Worm (Caenorhabditis elegans) whole organism, early embryonic: Measurements from ENCODE around the gene srt-74.

Experiments
- B0310.2 ChIP-seq: sonication (generic microtip); optimal IDR thresholded peaks from 2 replicates; lab custom pipeline; 2016; ENCODE audit warnings: mild to moderate bottlenecking, missing genetic modification characterization, missing compliant biosample characterization
- F13C5.2 ChIP-seq: sonication (generic microtip); optimal IDR thresholded peaks from 2 replicates; lab custom pipeline; 2017; ENCODE audit warnings: mild to moderate bottlenecking, missing genetic modification characterization, inconsistent platforms, missing compliant biosample characterization
- aly-1 ChIP-seq: sonication (generic microtip); optimal IDR thresholded peaks from 2 replicates; lab custom pipeline; 2016; ENCODE audit warnings: missing genetic modification characterization, missing compliant biosample characterization
- ama-1 ChIP-seq: fragments of 150-350 bp; optimal IDR thresholded peaks from 2 replicates; lab custom pipeline; 2014
- ceh-36 ChIP-seq: sonication (generic microtip); optimal IDR thresholded peaks from 2 replicates; lab custom pipeline; 2016; ENCODE audit warnings: missing genetic modification characterization, inconsistent platforms, missing compliant biosample characterization
- ets-7 ChIP-seq: sonication (generic microtip); optimal IDR thresholded peaks from 2 replicates; lab custom pipeline; 2016; ENCODE audit warnings: missing genotype, missing genetic modification characterization, missing compliant biosample characterization
- hmbx-1 ChIP-seq: sonication (generic microtip); optimal IDR thresholded peaks from 2 replicates; lab custom pipeline; 2016; ENCODE audit warnings: mild to moderate bottlenecking, missing genetic modification characterization, missing compliant biosample characterization
- hmg-4 ChIP-seq: fragments of 200-800 bp; sonication (Bioruptor generic); optimal IDR thresholded peaks from 2 replicates; lab custom pipeline; 2018; ENCODE audit warnings: mild to moderate bottlenecking, missing genetic modification characterization, missing compliant biosample characterization
- hnd-1 ChIP-seq: sonication (generic microtip); optimal IDR thresholded peaks from 2 replicates; lab custom pipeline; 2016; ENCODE audit warnings: missing genetic modification characterization, missing compliant biosample characterization
- pes-1 ChIP-seq: fragments of 200-800 bp; sonication (Bioruptor generic); IDR thresholded peaks from 2 replicates; pipeline ENCODE4 v1.3.6; 2022; ENCODE audit warnings: missing genetic modification reagents, missing genetic modification characterization, missing compliant biosample characterization
- scrt-1 ChIP-seq: fragments of 200-800 bp; sonication (Bioruptor generic); IDR thresholded peaks from 2 replicates; pipeline ENCODE4 v1.3.6; 2022; ENCODE audit warnings: missing genetic modification characterization, missing compliant biosample characterization
- sea-1 ChIP-seq: fragments of 200-800 bp; sonication (Bioruptor generic); conservative IDR thresholded peaks from 2 replicates; pipeline ENCODE4 v1.3.6; 2022; ENCODE audit warnings: missing genetic modification characterization, missing compliant biosample characterization
- tbx-11 ChIP-seq: fragments of 200-800 bp; sonication (Bioruptor generic); IDR thresholded peaks from 2 replicates; pipeline ENCODE4 v1.3.6; 2022; ENCODE audit warnings: missing genetic modification characterization, missing compliant biosample characterization
- tra-4 ChIP-seq: sonication (generic microtip); optimal IDR thresholded peaks from 2 replicates; lab custom pipeline; 2017; ENCODE audit warnings: missing genetic modification characterization, missing compliant biosample characterization

- TF ChIP-seq aly-1 (tag; lab: Kevin White, UChicago) (no peak), ama-1 (no peak), hmbx-1 (tag; lab: Kevin White, UChicago) (no peak), ets-7 (tag; lab: Kevin White, UChicago) (no peak), B0310.2 (tag; lab: Kevin White, UChicago) (no peak), hnd-1 (tag; lab: Kevin White, UChicago) (no peak), ceh-36 (no peak), pes-1 (GFP tag; lab: Robert Waterston, UW) (no peak), tra-4 (no peak), hmg-4 (GFP tag; lab: Kevin White, UChicago) (no peak), F13C5.2 (tag; lab: Kevin White, UChicago) (no peak), scrt-1 (GFP tag; lab: Robert Waterston, UW) (no peak), tbx-11 (GFP tag; lab: Robert Waterston, UW) (no peak), sea-1 (no peak)
Observed at ce11 chrV:14311115-14311514, 29.0 kb upstream of the srt-74 start, which contains the start of gene ddn-3.
